Worm (Caenorhabditis elegans) whole organism, L2 larva: ENCODE measurements around the gene F21C10.10.

Experiments
- ZK546.5 ChIP-seq: sonication (generic microtip); optimal IDR thresholded peaks from 2 replicates; lab custom pipeline; 2017; ENCODE audit warnings: missing biosample characterization, missing genetic modification characterization
- alr-1 ChIP-seq: fragments of 150-350 bp; optimal IDR thresholded peaks from 2 replicates; lab custom pipeline; 2014; ENCODE audit warnings: missing biosample characterization, missing genetic modification characterization
- aly-2 ChIP-seq: fragments of 150-350 bp; optimal IDR thresholded peaks from 2 replicates; lab custom pipeline; 2014; ENCODE audit warnings: missing biosample characterization, missing genetic modification characterization
- blmp-1 ChIP-seq: sonication (generic microtip); optimal IDR thresholded peaks from 2 replicates; lab custom pipeline; 2017; ENCODE audit warnings: missing genetic modification characterization, mild to moderate bottlenecking, missing compliant biosample characterization, antibody characterized with exemption, moderate library complexity; ENCODE audit not compliant: insufficient read depth
- ceh-82 ChIP-seq: fragments of 150-350 bp; optimal IDR thresholded peaks from 2 replicates; lab custom pipeline; 2014; ENCODE audit warnings: missing biosample characterization, missing genetic modification characterization
- crh-2 ChIP-seq: sonication (generic microtip); optimal IDR thresholded peaks from 2 replicates; lab custom pipeline; 2017; ENCODE audit warnings: missing biosample characterization, missing genetic modification characterization
- dmd-4 ChIP-seq: sonication (generic microtip); optimal IDR thresholded peaks from 2 replicates; lab custom pipeline; 2017; ENCODE audit warnings: missing biosample characterization, missing genetic modification characterization
- egl-27 ChIP-seq: sonication (generic microtip); optimal IDR thresholded peaks from 3 replicates; lab custom pipeline; 2017; ENCODE audit warnings: missing biosample characterization, missing genetic modification reagents, missing genetic modification characterization
- elt-3 ChIP-seq: sonication (generic microtip); optimal IDR thresholded peaks from 2 replicates; lab custom pipeline; 2017; ENCODE audit warnings: missing biosample characterization, missing genetic modification characterization
- fos-1 ChIP-seq: fragments of 150-350 bp; optimal IDR thresholded peaks from 2 replicates; lab custom pipeline; 2014; ENCODE audit warnings: missing biosample characterization, missing genetic modification characterization
- lin-13 ChIP-seq: fragments of 150-350 bp; optimal IDR thresholded peaks from 2 replicates; lab custom pipeline; 2014; ENCODE audit warnings: missing biosample characterization, missing genetic modification reagents, missing genetic modification characterization
- lin-39 ChIP-seq: fragments of 150-350 bp; optimal IDR thresholded peaks from 2 replicates; lab custom pipeline; 2014; ENCODE audit warnings: missing biosample characterization, missing genetic modification reagents, missing genetic modification characterization
- lsy-2 ChIP-seq, 2 experiments: fragments of 150-350 bp in 1 of 2; sonication (generic microtip) in 1 of 2; optimal IDR thresholded peaks; 2 replicates each; lab custom pipeline; 2014 to 2017; ENCODE audit warnings: missing biosample characterization in 2 of 2, missing genetic modification characterization in 2 of 2
- mab-5 ChIP-seq: fragments of 150-350 bp; optimal IDR thresholded peaks from 2 replicates; lab custom pipeline; 2014; ENCODE audit warnings: missing biosample characterization, missing genetic modification characterization
- mbf-1 ChIP-seq: sonication (generic microtip); optimal IDR thresholded peaks from 2 replicates; lab custom pipeline; 2017; ENCODE audit warnings: missing biosample characterization, missing genetic modification characterization
- nhr-11 ChIP-seq: fragments of 150-350 bp; optimal IDR thresholded peaks from 2 replicates; lab custom pipeline; 2014; ENCODE audit warnings: missing biosample characterization, missing genetic modification characterization
- nhr-12 ChIP-seq: fragments of 150-350 bp; optimal IDR thresholded peaks from 2 replicates; lab custom pipeline; 2014; ENCODE audit warnings: missing biosample characterization, missing genetic modification characterization
- nhr-129 ChIP-seq: fragments of 150-350 bp; optimal IDR thresholded peaks from 2 replicates; lab custom pipeline; 2014; ENCODE audit warnings: missing biosample characterization, missing genetic modification characterization
- nhr-21 ChIP-seq: fragments of 150-350 bp; optimal IDR thresholded peaks from 2 replicates; lab custom pipeline; 2014; ENCODE audit warnings: missing biosample characterization, missing genetic modification characterization
- nhr-237 ChIP-seq: fragments of 150-350 bp; optimal IDR thresholded peaks from 2 replicates; lab custom pipeline; 2014; ENCODE audit warnings: missing biosample characterization, missing genetic modification characterization
- nhr-25 ChIP-seq: fragments of 150-350 bp; sonication (generic microtip); optimal IDR thresholded peaks from 3 replicates; lab custom pipeline; 2014; ENCODE audit warnings: missing biosample characterization, missing genetic modification characterization
- nhr-6 ChIP-seq: fragments of 150-350 bp; optimal IDR thresholded peaks from 2 replicates; lab custom pipeline; 2014; ENCODE audit warnings: missing biosample characterization, missing genetic modification characterization
- nhr-77 ChIP-seq: fragments of 150-350 bp; optimal IDR thresholded peaks from 2 replicates; lab custom pipeline; 2014; ENCODE audit warnings: missing biosample characterization, missing genetic modification characterization
- sem-4 ChIP-seq: fragments of 150-350 bp; optimal IDR thresholded peaks from 2 replicates; lab custom pipeline; 2014; ENCODE audit warnings: missing biosample characterization, missing genetic modification reagents, missing genetic modification characterization
- skn-1 ChIP-seq: sonication (generic microtip); optimal IDR thresholded peaks from 2 replicates; lab custom pipeline; 2017; ENCODE audit warnings: missing biosample characterization, missing genetic modification characterization
- sma-3 ChIP-seq: sonication (generic microtip); optimal IDR thresholded peaks from 2 replicates; lab custom pipeline; 2016; ENCODE audit warnings: missing genetic modification reagents, missing genetic modification characterization, missing compliant biosample characterization
- snpc-4 ChIP-seq: fragments of 150-350 bp; optimal IDR thresholded peaks from 2 replicates; lab custom pipeline; 2014; ENCODE audit warnings: missing biosample characterization, missing genetic modification characterization
- unc-39 ChIP-seq: fragments of 150-350 bp; optimal IDR thresholded peaks from 2 replicates; lab custom pipeline; 2014; ENCODE audit warnings: missing biosample characterization, missing genetic modification characterization
- unc-55 ChIP-seq: fragments of 150-350 bp; sonication (generic microtip); optimal IDR thresholded peaks from 3 replicates; lab custom pipeline; 2014; ENCODE audit warnings: missing biosample characterization, missing genetic modification reagents, missing genetic modification characterization
- unc-62 ChIP-seq: fragments of 150-350 bp; optimal IDR thresholded peaks from 2 replicates; lab custom pipeline; 2014; ENCODE audit warnings: missing biosample characterization, missing genetic modification reagents, missing genetic modification characterization
- zag-1 ChIP-seq: fragments of 150-350 bp; optimal IDR thresholded peaks from 2 replicates; lab custom pipeline; 2014; ENCODE audit warnings: missing biosample characterization, missing genetic modification characterization
- ztf-11 ChIP-seq: sonication (generic microtip); optimal IDR thresholded peaks from 2 replicates; lab custom pipeline; 2017; ENCODE audit warnings: missing biosample characterization, missing genetic modification characterization
- ztf-4 ChIP-seq: fragments of 150-350 bp; optimal IDR thresholded peaks from 2 replicates; lab custom pipeline; 2014; ENCODE audit warnings: missing biosample characterization, missing genetic modification characterization

The F21C10.10 gene

DNA sequence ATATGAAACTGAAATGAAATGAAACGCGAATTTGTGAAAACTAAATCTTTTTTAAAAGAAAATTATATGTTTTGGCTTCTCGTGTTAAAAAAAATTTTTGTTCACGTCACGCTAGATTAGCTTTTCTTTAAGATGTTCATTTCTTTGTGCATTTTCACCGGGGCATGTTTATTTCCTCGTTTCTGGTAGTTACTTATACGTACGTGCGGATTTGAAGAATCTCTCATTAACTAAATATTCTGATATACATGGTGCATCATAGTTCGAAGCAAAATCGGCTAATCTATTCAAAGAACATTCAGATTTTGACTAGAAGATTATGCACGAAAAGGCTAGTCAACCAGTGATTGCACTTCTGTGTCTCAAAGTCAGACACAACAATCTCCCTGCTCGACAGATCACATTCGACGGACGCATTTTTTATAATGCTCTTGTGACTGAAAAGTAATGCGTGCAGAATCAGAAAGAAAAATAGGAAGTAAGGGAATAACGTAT, 48.5 kb upstream of the F21C10.10 start, which contains the start of gene C25E10.17:
TSS of gene C25E10.17 (minus strand) at position 51 of the 495 bp plus-strand sequence.
- peak; percentile 26 for TF ChIP-seq nhr-21
- no peak for TF ChIP-seq unc-62
- TF ChIP-seq nhr-6 (tag; lab: Kevin White, UChicago), result no peak

DNA sequence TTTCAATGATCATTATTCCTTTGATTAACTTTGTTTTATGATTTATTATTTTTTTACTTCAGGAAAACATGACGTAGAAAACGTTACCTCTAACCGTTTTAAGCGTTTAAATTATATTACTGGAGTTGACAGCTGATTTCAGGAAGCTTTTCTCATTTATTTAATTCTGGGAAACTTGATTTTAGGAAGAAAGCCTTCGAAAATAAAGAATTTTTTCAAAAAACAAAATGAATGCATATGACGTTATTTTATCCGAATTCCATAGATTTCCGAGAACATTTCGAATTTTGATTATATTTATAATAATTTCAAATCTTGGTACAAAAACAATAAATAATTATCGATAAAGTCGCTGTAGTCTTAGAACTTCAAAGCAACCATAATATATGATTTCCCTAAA, 46.8 kb upstream of the F21C10.10 start:
- no peak for TF ChIP-seq blmp-1 (tag; lab: Kevin White, UChicago)
- no peak for TF ChIP-seq mab-5
- no peak for TF ChIP-seq unc-55 (GFP tag; lab: Kevin White, UChicago)
- TF ChIP-seq ZK546.5 (tag; lab: Kevin White, UChicago), result no peak
- no peak for TF ChIP-seq elt-3 (tag; lab: Kevin White, UChicago)
- no peak for TF ChIP-seq crh-2 (tag; lab: Kevin White, UChicago)
- no peak for TF ChIP-seq egl-27 (tag; lab: Kevin White, UChicago)
- TF ChIP-seq nhr-11 (tag; lab: Kevin White, UChicago), result no peak
- no peak for TF ChIP-seq nhr-129 (tag; lab: Kevin White, UChicago)
- no peak for TF ChIP-seq snpc-4 (tag; lab: Kevin White, UChicago)
- TF ChIP-seq sem-4 (tag; lab: Kevin White, UChicago), result no peak

DNA sequence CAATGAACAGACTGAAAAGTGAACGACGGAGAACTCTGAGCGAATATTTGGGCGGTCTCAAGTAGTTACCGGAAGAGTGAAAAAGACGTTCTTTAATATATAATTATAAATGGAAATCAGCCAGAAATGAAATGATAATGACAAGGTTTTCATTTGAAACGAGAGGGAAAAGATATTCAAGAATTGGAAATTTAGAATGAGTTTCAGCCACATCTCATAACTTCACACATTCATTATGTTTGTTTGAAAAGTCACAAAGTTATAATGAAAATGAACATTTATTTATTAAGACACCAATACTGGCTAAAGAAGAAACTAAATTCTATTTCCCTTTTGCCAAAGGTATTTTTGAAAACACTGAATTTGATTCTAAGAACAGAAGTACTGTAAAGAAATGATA, 45.0 kb upstream of the F21C10.10 start, which contains the start of gene C25E10.7:
TSS of gene C25E10.7 (minus strand) at position 101 of the 400 bp plus-strand sequence.
- no peak for TF ChIP-seq lin-13 (GFP tag; lab: Kevin White, UChicago)
- no peak for TF ChIP-seq nhr-77 (tag; lab: Kevin White, UChicago)
- TF ChIP-seq unc-62, result no peak
- no peak for TF ChIP-seq ztf-4 (tag; lab: Kevin White, UChicago)
- no peak for TF ChIP-seq nhr-11 (tag; lab: Kevin White, UChicago)
- TF ChIP-seq aly-2 (tag; lab: Kevin White, UChicago), result no peak
- no peak for TF ChIP-seq ceh-82
- TF ChIP-seq ztf-11, result no peak
- no peak for TF ChIP-seq snpc-4 (tag; lab: Kevin White, UChicago)
- no peak for TF ChIP-seq nhr-25 (tag; lab: Kevin White, UChicago)
- TF ChIP-seq alr-1 (tag; lab: Kevin White, UChicago), result no peak
- TF ChIP-seq unc-55 (GFP tag; lab: Kevin White, UChicago), result no peak
- TF ChIP-seq dmd-4 (tag; lab: Kevin White, UChicago), result no peak
- no peak for TF ChIP-seq sem-4 (tag; lab: Kevin White, UChicago)
- no peak for TF ChIP-seq nhr-21
- no peak for TF ChIP-seq crh-2 (tag; lab: Kevin White, UChicago)
- TF ChIP-seq nhr-6 (tag; lab: Kevin White, UChicago), result no peak
- TF ChIP-seq lsy-2 (tag; optimal IDR thresholded peaks at IDR 0.05; lab: Kevin White, UChicago), result no peak

DNA sequence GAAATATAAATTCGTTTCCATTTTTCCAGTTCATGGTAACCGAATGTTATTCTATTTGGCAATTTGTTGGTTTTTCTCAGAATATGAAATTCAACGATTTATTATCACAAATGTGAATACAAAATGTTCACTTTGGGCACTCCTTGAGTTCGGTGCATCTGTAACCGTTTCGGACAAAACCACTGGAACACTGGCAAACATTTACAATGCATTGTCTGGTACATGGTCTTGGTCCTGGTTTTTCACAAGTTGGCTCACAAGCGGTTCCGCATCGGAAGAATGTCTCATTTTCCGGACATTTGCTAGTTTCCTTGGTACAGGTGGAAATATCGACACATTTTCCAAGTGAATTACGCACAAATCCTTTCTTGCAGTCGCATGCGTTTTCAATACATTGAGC, 42.8 kb upstream of the F21C10.10 start:
- no peak for TF ChIP-seq nhr-12 (tag; lab: Kevin White, UChicago)
- no peak for TF ChIP-seq fos-1 (tag; lab: Kevin White, UChicago)
- no peak for TF ChIP-seq nhr-21
- no peak for TF ChIP-seq elt-3 (tag; lab: Kevin White, UChicago)
- no peak for TF ChIP-seq aly-2 (tag; lab: Kevin White, UChicago)
- TF ChIP-seq mbf-1 (tag; lab: Kevin White, UChicago), result no peak

DNA sequence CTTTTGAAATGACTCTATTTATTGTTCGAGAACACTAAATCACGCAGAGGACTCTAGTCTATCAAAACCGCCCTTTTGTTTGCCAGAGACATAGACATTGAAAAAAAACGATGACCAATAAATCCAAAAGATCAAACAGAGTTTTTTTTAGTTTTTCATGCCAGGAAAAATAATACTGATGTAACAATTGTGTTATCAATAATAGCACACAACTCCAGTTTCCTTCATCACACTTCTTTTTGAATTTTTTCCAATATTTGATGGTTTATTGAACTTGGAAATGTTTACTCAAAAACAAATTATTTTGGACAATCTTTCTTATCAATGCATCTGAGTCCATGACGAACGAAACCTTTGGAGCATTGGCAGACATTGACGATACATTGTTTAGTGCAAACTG, 42.1 kb upstream of the F21C10.10 start, which contains the start of gene C25E10.8:
TSS of gene C25E10.8 (minus strand) at position 101 of the 400 bp plus-strand sequence.
- TF ChIP-seq alr-1 (tag; lab: Kevin White, UChicago) (no peak), fos-1 (tag; lab: Kevin White, UChicago) (no peak), zag-1 (no peak), nhr-12 (tag; lab: Kevin White, UChicago) (no peak), egl-27 (tag; lab: Kevin White, UChicago) (no peak), skn-1 (tag; lab: Kevin White, UChicago) (no peak), unc-39 (tag; lab: Kevin White, UChicago) (no peak), crh-2 (tag; lab: Kevin White, UChicago) (no peak), aly-2 (tag; lab: Kevin White, UChicago) (no peak), blmp-1 (tag; lab: Kevin White, UChicago) (no peak), unc-55 (GFP tag; lab: Kevin White, UChicago) (no peak), nhr-25 (tag; lab: Kevin White, UChicago) (no peak), mab-5 (no peak), nhr-237 (tag; lab: Kevin White, UChicago) (no peak), lin-39 (tag; lab: Kevin White, UChicago) (no peak), nhr-21 (no peak), dmd-4 (tag; lab: Kevin White, UChicago) (no peak), sma-3 (GFP tag; lab: Kevin White, UChicago) (no peak)
